Worm (Caenorhabditis elegans) whole organism, L4 larva: ENCODE results near the gene Y43F8C.23.
"Not testable (repeated sequence)": the region's sequence is repeated elsewhere in the genome, so short reads cannot be mapped to it uniquely, and the experiment has no call there.

ENCODE experiments used
- R02D3.7 ChIP-seq: fragments of 150-350 bp; sonication (generic microtip); optimal IDR thresholded peaks from 3 replicates; lab custom pipeline; 2014; ENCODE audit warnings: missing biosample characterization, missing genetic modification characterization
- aha-1 ChIP-seq: fragments of 150-350 bp; peaks from one replicate; lab custom pipeline; 2014; ENCODE audit warnings: missing biosample characterization, missing genetic modification characterization
- ama-1 ChIP-seq: fragments of 150-350 bp; optimal IDR thresholded peaks from 2 replicates; lab custom pipeline; 2014; ENCODE audit warnings: inconsistent platforms, mixed read lengths
- dmd-9 ChIP-seq: fragments of 200-800 bp; sonication (Bioruptor generic); IDR thresholded peaks from 2 replicates; pipeline ENCODE4 v1.3.6; 2022; ENCODE audit warnings: missing genetic modification reagents, missing genetic modification characterization, missing compliant biosample characterization
- jun-1 ChIP-seq: fragments of 150-350 bp; optimal IDR thresholded peaks from 2 replicates; lab custom pipeline; 2014; ENCODE audit warnings: missing biosample characterization, missing genetic modification reagents, missing genetic modification characterization
- mdl-1 ChIP-seq, 2 experiments: fragments of 150-350 bp in 1 of 2; sonication (generic microtip) in 1 of 2; optimal IDR thresholded peaks; 2 replicates each; lab custom pipeline; 2014 to 2017; ENCODE audit warnings: missing biosample characterization in 2 of 2, missing genetic modification characterization in 2 of 2
- nhr-10 ChIP-seq: fragments of 150-350 bp; optimal IDR thresholded peaks from 2 replicates; lab custom pipeline; 2014; ENCODE audit warnings: missing biosample characterization, missing genetic modification characterization
- nhr-25 ChIP-seq: sonication (generic microtip); optimal IDR thresholded peaks from 2 replicates; lab custom pipeline; 2017; ENCODE audit warnings: missing genetic modification characterization, mild to moderate bottlenecking, missing compliant biosample characterization, antibody characterized with exemption, moderate library complexity, borderline replicate concordance; ENCODE audit not compliant: insufficient read depth
- nhr-28 ChIP-seq: fragments of 150-350 bp; optimal IDR thresholded peaks from 2 replicates; lab custom pipeline; 2014; ENCODE audit warnings: missing biosample characterization, missing genetic modification characterization
- nhr-42 ChIP-seq: fragments of 200-800 bp; sonication (Bioruptor generic); IDR thresholded peaks from 2 replicates; pipeline ENCODE4 v1.3.6; 2022; ENCODE audit warnings: missing genetic modification characterization, missing compliant biosample characterization
- pha-4 ChIP-seq, 2 experiments: fragments of 150-350 bp in 1 of 2; fragments of 200-800 bp in 1 of 2; sonication (Bioruptor generic) in 1 of 2; IDR thresholded peaks in 1 of 2; optimal IDR thresholded peaks in 1 of 2; 2 replicates each; pipeline versions ENCODE4 v1.3.6 to Lab custom; 2014 to 2022; ENCODE audit warnings: missing genetic modification characterization in 2 of 2, missing genetic modification reagents in 2 of 2, missing biosample characterization in 1 of 2, missing compliant biosample characterization in 1 of 2
- php-3 ChIP-seq: fragments of 200-800 bp; sonication (Bioruptor generic); IDR thresholded peaks from 2 replicates; pipeline ENCODE4 v1.3.6; 2022; ENCODE audit warnings: missing genetic modification reagents, missing genetic modification characterization, missing compliant biosample characterization
- unc-39 ChIP-seq: sonication (generic microtip); optimal IDR thresholded peaks from 2 replicates; lab custom pipeline; 2017; ENCODE audit warnings: missing biosample characterization, missing genetic modification characterization
- zag-1 ChIP-seq: fragments of 150-350 bp; optimal IDR thresholded peaks from 2 replicates; lab custom pipeline; 2014; ENCODE audit warnings: missing biosample characterization, missing genetic modification characterization

DNA sequence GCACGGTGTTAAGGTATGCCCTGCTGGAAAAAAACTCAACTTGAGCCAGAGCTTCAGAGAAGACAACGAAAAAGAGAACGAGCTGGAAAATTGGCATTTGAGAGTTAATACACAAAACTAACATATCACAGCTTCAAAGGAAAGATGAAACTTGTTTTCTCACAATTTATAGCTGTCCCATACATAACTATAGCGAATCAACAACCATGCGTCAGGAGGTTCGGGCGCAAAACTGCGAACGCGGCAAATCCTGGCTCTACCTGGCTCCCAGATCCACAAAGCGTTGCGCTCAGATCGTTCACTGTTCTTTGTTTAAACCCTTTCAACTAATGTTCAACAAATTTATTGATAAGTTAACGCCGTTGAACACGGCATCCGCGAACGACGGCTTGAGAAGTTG lies at the start of gene Y43F8C.23:
- TF ChIP-seq aha-1 (tag; lab: Kevin White, UChicago); nhr-25 (tag; lab: Kevin White, UChicago); dmd-9 (GFP tag; lab: Robert Waterston, UW); unc-39 (tag; lab: Kevin White, UChicago); pha-4 (GFP tag; IDR thresholded peaks at IDR 0.05; lab: Robert Waterston, UW); pha-4 (tag; optimal IDR thresholded peaks at IDR 0.05; lab: Kevin White, UChicago); zag-1 (tag; lab: Kevin White, UChicago); nhr-10 (tag; lab: Kevin White, UChicago); php-3; jun-1 (tag; lab: Kevin White, UChicago); nhr-42 (GFP tag; lab: Robert Waterston, UW); R02D3.7 (tag; lab: Kevin White, UChicago); nhr-28; ama-1 (lab: Kevin White, UChicago); mdl-1 (tag; optimal IDR thresholded peaks at IDR 0.05; lab: Kevin White, UChicago): not testable (repeated sequence)
